Fruit fly (Drosophila melanogaster) Kc167 (cell line): Measurements from ENCODE around the gene numb.

ENCODE experiments used
- Myc ChIP-seq: fragments of >200 bp; optimal IDR thresholded peaks from 2 replicates; lab custom pipeline; 2017; ENCODE audit warnings: missing external identifiers
- Sin3A ChIP-seq: fragments of >200 bp; optimal IDR thresholded peaks from 2 replicates; lab custom pipeline; 2018; ENCODE audit warnings: missing external identifiers
- h ChIP-seq: fragments of >200 bp; optimal IDR thresholded peaks from 3 replicates; lab custom pipeline; 2018; ENCODE audit warnings: missing external identifiers
- insv ChIP-seq: fragments of >200 bp; optimal IDR thresholded peaks from 3 replicates; lab custom pipeline; 2018; ENCODE audit warnings: missing external identifiers
- psq ChIP-seq: fragments of >200 bp; optimal IDR thresholded peaks from 2 replicates; lab custom pipeline; 2017; ENCODE audit warnings: missing external identifiers

- TF ChIP-seq h (lab: Kevin White, UChicago) (no peak), Myc (lab: Kevin White, UChicago) (no peak), psq (no peak), insv (no peak), Sin3A (lab: Kevin White, UChicago) (no peak)
Measured at dm6 chr2L:9400153-9400552, 37.1 kb upstream of the numb start.
